Worm (Caenorhabditis elegans): Measurements from ENCODE around the gene snn-1.
A peak's percentile ranks its signal among the peaks of the same experiment; 100 is the strongest.

snn-1 gene

ce11 chrIV:1814764-1815518 lies at the start of gene snn-1:
TSS of gene snn-1 (minus strand) at chrIV:1815118.
- TF ChIP-seq tab-1 (GFP tag; IDR thresholded peaks at IDR 0.05) (no peak), ref-1 (GFP tag; conservative IDR thresholded peaks at IDR 0.05) (no peak), ztf-29 (GFP tag; IDR thresholded peaks at IDR 0.05) (no peak), flt-1 (GFP tag; IDR thresholded peaks at IDR 0.05) (no peak), klf-2 (GFP tag; conservative IDR thresholded peaks at IDR 0.05) (no peak), ztf-23 (GFP tag; IDR thresholded peaks at IDR 0.05) (no peak), med-1 (GFP tag; optimal IDR thresholded peaks at IDR 0.05; ENCODE audit: insufficient read depth) (no peak), cog-1 (tag; optimal IDR thresholded peaks at IDR 0.05) (no peak), T22C8.4 (GFP tag; IDR thresholded peaks at IDR 0.05) (no peak)

- no peak for TF ChIP-seq klf-2 (GFP tag; conservative IDR thresholded peaks at IDR 0.05)
- peak; percentile 14; the same call in 1 of the 2 replicates for TF ChIP-seq flt-1 (GFP tag; IDR thresholded peaks at IDR 0.05)
Observed at ce11 chrIV:1862655-1863054, 47.7 kb upstream of the snn-1 start.

ce11 chrIV:1860965-1861364 lies 46.0 kb upstream of the snn-1 start:
- TF ChIP-seq ref-1 (GFP tag; conservative IDR thresholded peaks at IDR 0.05) (no peak), ztf-23 (GFP tag; IDR thresholded peaks at IDR 0.05) (no peak), T22C8.4 (GFP tag; IDR thresholded peaks at IDR 0.05) (no peak), klf-2 (GFP tag; conservative IDR thresholded peaks at IDR 0.05) (no peak), tab-1 (GFP tag; IDR thresholded peaks at IDR 0.05) (no peak), med-1 (GFP tag; optimal IDR thresholded peaks at IDR 0.05; ENCODE audit: insufficient read depth) (no peak), flt-1 (GFP tag; IDR thresholded peaks at IDR 0.05) (no peak), ztf-29 (GFP tag; IDR thresholded peaks at IDR 0.05) (no peak), cog-1 (tag; optimal IDR thresholded peaks at IDR 0.05) (no peak)

- TF ChIP-seq med-1 (GFP tag; optimal IDR thresholded peaks at IDR 0.05; ENCODE audit: insufficient read depth) = no peak
- no peak for TF ChIP-seq cog-1 (tag; optimal IDR thresholded peaks at IDR 0.05)
- no peak for TF ChIP-seq T22C8.4 (GFP tag; IDR thresholded peaks at IDR 0.05)
- TF ChIP-seq ref-1 (GFP tag; conservative IDR thresholded peaks at IDR 0.05) = no peak
- TF ChIP-seq tab-1 (GFP tag; IDR thresholded peaks at IDR 0.05) = no peak
- no peak for TF ChIP-seq flt-1 (GFP tag; IDR thresholded peaks at IDR 0.05)
- no peak for TF ChIP-seq ztf-29 (GFP tag; IDR thresholded peaks at IDR 0.05)
Observed at ce11 chrIV:1859365-1859982, 44.6 kb upstream of the snn-1 start.

- TF ChIP-seq med-1 (GFP tag; optimal IDR thresholded peaks at IDR 0.05; ENCODE audit: insufficient read depth) (no peak), flt-1 (GFP tag; IDR thresholded peaks at IDR 0.05) (no peak), ztf-23 (GFP tag; IDR thresholded peaks at IDR 0.05) (no peak), ref-1 (GFP tag; conservative IDR thresholded peaks at IDR 0.05) (no peak), cog-1 (tag; optimal IDR thresholded peaks at IDR 0.05) (no peak), klf-2 (GFP tag; conservative IDR thresholded peaks at IDR 0.05) (no peak), T22C8.4 (GFP tag; IDR thresholded peaks at IDR 0.05) (no peak), ztf-29 (GFP tag; IDR thresholded peaks at IDR 0.05) (no peak), tab-1 (GFP tag; IDR thresholded peaks at IDR 0.05) (no peak)
Observed at ce11 chrIV:1857866-1858271, 43.0 kb upstream of the snn-1 start.

ce11 chrIV:1853934-1854438 lies 39.1 kb upstream of the snn-1 start:
- TF ChIP-seq ztf-29 (GFP tag; IDR thresholded peaks at IDR 0.05) (no peak), ztf-23 (GFP tag; IDR thresholded peaks at IDR 0.05) (no peak), cog-1 (tag; optimal IDR thresholded peaks at IDR 0.05) (no peak), T22C8.4 (GFP tag; IDR thresholded peaks at IDR 0.05) (no peak), flt-1 (GFP tag; IDR thresholded peaks at IDR 0.05) (0 out of 2 replicates have a peak, but pooled peaks have one; percentile 50)

ce11 chrIV:1847912-1848311 lies 33.0 kb upstream of the snn-1 start, which contains the start of gene egl-4:
TSS of gene egl-4 (plus strand) at chrIV:1848071.
- TF ChIP-seq med-1 (GFP tag; optimal IDR thresholded peaks at IDR 0.05; ENCODE audit: insufficient read depth) = no peak
- no peak for TF ChIP-seq klf-2 (GFP tag; conservative IDR thresholded peaks at IDR 0.05)
- no peak for TF ChIP-seq flt-1 (GFP tag; IDR thresholded peaks at IDR 0.05)
- TF ChIP-seq ref-1 (GFP tag; conservative IDR thresholded peaks at IDR 0.05) = no peak
- TF ChIP-seq tab-1 (GFP tag; IDR thresholded peaks at IDR 0.05) = no peak
- TF ChIP-seq cog-1 (tag; optimal IDR thresholded peaks at IDR 0.05) = no peak
- TF ChIP-seq ztf-23 (GFP tag; IDR thresholded peaks at IDR 0.05) = no peak
- TF ChIP-seq T22C8.4 (GFP tag; IDR thresholded peaks at IDR 0.05) = no peak
- TF ChIP-seq ztf-29 (GFP tag; IDR thresholded peaks at IDR 0.05) = no peak

- TF ChIP-seq ztf-23 (GFP tag; IDR thresholded peaks at IDR 0.05) = no peak
- no peak for TF ChIP-seq flt-1 (GFP tag; IDR thresholded peaks at IDR 0.05)
- no peak for TF ChIP-seq ztf-29 (GFP tag; IDR thresholded peaks at IDR 0.05)
- no peak for TF ChIP-seq klf-2 (GFP tag; conservative IDR thresholded peaks at IDR 0.05)
- no peak for TF ChIP-seq ref-1 (GFP tag; conservative IDR thresholded peaks at IDR 0.05)
- TF ChIP-seq tab-1 (GFP tag; IDR thresholded peaks at IDR 0.05) = no peak
- no peak for TF ChIP-seq T22C8.4 (GFP tag; IDR thresholded peaks at IDR 0.05)
- no peak for TF ChIP-seq med-1 (GFP tag; optimal IDR thresholded peaks at IDR 0.05; ENCODE audit: insufficient read depth)
- no peak for TF ChIP-seq cog-1 (tag; optimal IDR thresholded peaks at IDR 0.05)
Observed at ce11 chrIV:1846451-1846850, 31.5 kb upstream of the snn-1 start.

ce11 chrIV:1845061-1845460 lies 30.1 kb upstream of the snn-1 start:
- TF ChIP-seq ref-1 (GFP tag; conservative IDR thresholded peaks at IDR 0.05) (no peak), T22C8.4 (GFP tag; IDR thresholded peaks at IDR 0.05) (no peak), cog-1 (tag; optimal IDR thresholded peaks at IDR 0.05) (no peak), flt-1 (GFP tag; IDR thresholded peaks at IDR 0.05) (no peak), klf-2 (GFP tag; conservative IDR thresholded peaks at IDR 0.05) (no peak), med-1 (GFP tag; optimal IDR thresholded peaks at IDR 0.05; ENCODE audit: insufficient read depth) (no peak), tab-1 (GFP tag; IDR thresholded peaks at IDR 0.05) (no peak), ztf-23 (GFP tag; IDR thresholded peaks at IDR 0.05) (no peak), ztf-29 (GFP tag; IDR thresholded peaks at IDR 0.05) (no peak)

Measured in whole organism, midembryonic.